Worm (Caenorhabditis elegans) whole organism, late embryonic: Measurements from ENCODE around the gene drd-1.

Source experiments
- ceh-31 ChIP-seq: sonication (generic microtip); optimal IDR thresholded peaks from 2 replicates; lab custom pipeline; 2016; ENCODE audit warnings: missing genetic modification characterization, missing compliant biosample characterization
- fax-1 ChIP-seq: sonication (generic microtip); optimal IDR thresholded peaks from 2 replicates; lab custom pipeline; 2016; ENCODE audit warnings: missing genotype, missing genetic modification characterization, missing compliant biosample characterization
- nfya-1 ChIP-seq: sonication (generic microtip); optimal IDR thresholded peaks from 2 replicates; lab custom pipeline; 2017; ENCODE audit warnings: missing genetic modification characterization, mild to moderate bottlenecking, missing compliant biosample characterization, antibody characterized with exemption, moderate library complexity
- npax-4 ChIP-seq: sonication (generic microtip); optimal IDR thresholded peaks from 2 replicates; lab custom pipeline; 2016; ENCODE audit warnings: missing genetic modification characterization, missing compliant biosample characterization
- odd-2 ChIP-seq: sonication (generic microtip); optimal IDR thresholded peaks from 2 replicates; lab custom pipeline; 2017; ENCODE audit warnings: antibody characterized with exemption, mild to moderate bottlenecking, missing genetic modification characterization, missing compliant biosample characterization
- sdc-2 ChIP-seq: sonication (generic microtip); optimal IDR thresholded peaks from 2 replicates; lab custom pipeline; 2016; ENCODE audit warnings: missing genotype, missing genetic modification characterization, missing compliant biosample characterization
- sox-4 ChIP-seq: sonication (generic microtip); optimal IDR thresholded peaks from 2 replicates; lab custom pipeline; 2017; ENCODE audit warnings: mild to moderate bottlenecking, missing genetic modification characterization, inconsistent platforms, missing compliant biosample characterization
- tbx-2 ChIP-seq: sonication (generic microtip); optimal IDR thresholded peaks from 2 replicates; lab custom pipeline; 2016; ENCODE audit warnings: missing genetic modification characterization, missing compliant biosample characterization
- unc-55 ChIP-seq: sonication (generic microtip); optimal IDR thresholded peaks from 2 replicates; lab custom pipeline; 2017; ENCODE audit warnings: missing biosample characterization, missing genetic modification reagents, missing genetic modification characterization
- ztf-16 ChIP-seq: sonication (generic microtip); optimal IDR thresholded peaks from 2 replicates; lab custom pipeline; 2017; ENCODE audit warnings: missing genetic modification characterization, missing compliant biosample characterization

DNA sequence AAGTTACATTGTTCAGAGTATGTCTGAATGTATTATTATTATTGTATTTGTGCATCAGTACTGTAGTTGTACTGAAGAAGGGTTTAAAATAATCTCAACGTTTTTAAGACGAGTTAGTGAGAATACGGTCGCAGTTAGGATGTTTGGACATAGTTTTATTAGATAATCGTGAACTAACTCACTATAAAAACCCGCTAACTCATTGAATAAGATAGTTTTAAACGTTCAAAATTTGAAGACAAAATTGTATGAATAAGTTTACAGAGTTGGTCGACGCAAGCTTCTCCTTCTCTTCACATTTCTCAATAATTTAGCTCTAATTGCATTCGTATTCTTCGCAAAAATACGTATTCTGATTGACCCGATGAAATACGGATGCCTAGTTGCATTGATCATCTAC is 31.2 kb downstream of the drd-1 start:
- TF ChIP-seq npax-4 (tag; lab: Kevin White, UChicago) (no peak), ztf-16 (tag; lab: Kevin White, UChicago) (no peak), fax-1 (tag; lab: Kevin White, UChicago) (no peak), unc-55 (GFP tag; lab: Kevin White, UChicago) (no peak), tbx-2 (tag; lab: Kevin White, UChicago) (no peak), sox-4 (tag; lab: Kevin White, UChicago) (no peak), nfya-1 (tag; lab: Kevin White, UChicago) (no peak), ceh-31 (no peak), odd-2 (tag; lab: Kevin White, UChicago) (no peak), sdc-2 (tag; lab: Kevin White, UChicago) (no peak)
